Fruit fly (Drosophila melanogaster) whole organism, wandering third instar larva: ENCODE measurements around the gene CG5886.

Experiments
- Dif ChIP-seq: fragments of 200-275, 200-300 bp; sonication (Bioruptor generic); optimal IDR thresholded peaks from 2 replicates; lab custom pipeline; 2018; ENCODE audit warnings: missing biosample characterization, missing genetic modification characterization; ENCODE audit not compliant: partially characterized antibody
- OdsH ChIP-seq: fragments of 200-800 bp; sonication (Bioruptor generic); optimal IDR thresholded peaks from 2 replicates; lab custom pipeline; 2016; ENCODE audit warnings: missing biosample characterization, mild to moderate bottlenecking, missing genetic modification characterization
- Sp1 ChIP-seq: fragments of 200-800 bp; sonication (Bioruptor generic); optimal IDR thresholded peaks from 3 replicates; lab custom pipeline; 2019; ENCODE audit warnings: missing biosample characterization, mild to moderate bottlenecking, missing genetic modification characterization, moderate library complexity
- h ChIP-seq: fragments of 200-800 bp; sonication (Bioruptor generic); optimal IDR thresholded peaks from 3 replicates; lab custom pipeline; 2016; ENCODE audit warnings: missing biosample characterization, mild to moderate bottlenecking, missing genetic modification characterization
- pan ChIP-seq: fragments of >200 bp; optimal IDR thresholded peaks from 2 replicates; lab custom pipeline; 2017
- psq ChIP-seq: fragments of 200-800 bp; sonication (Bioruptor generic); optimal IDR thresholded peaks from 3 replicates; lab custom pipeline; 2017; ENCODE audit warnings: missing biosample characterization, mild to moderate bottlenecking, missing genetic modification characterization, moderate library complexity
- tai ChIP-seq: sonication (Bioruptor generic); optimal IDR thresholded peaks from 2 replicates; lab custom pipeline; 2016; ENCODE audit warnings: missing biosample characterization, missing genetic modification characterization

DNA sequence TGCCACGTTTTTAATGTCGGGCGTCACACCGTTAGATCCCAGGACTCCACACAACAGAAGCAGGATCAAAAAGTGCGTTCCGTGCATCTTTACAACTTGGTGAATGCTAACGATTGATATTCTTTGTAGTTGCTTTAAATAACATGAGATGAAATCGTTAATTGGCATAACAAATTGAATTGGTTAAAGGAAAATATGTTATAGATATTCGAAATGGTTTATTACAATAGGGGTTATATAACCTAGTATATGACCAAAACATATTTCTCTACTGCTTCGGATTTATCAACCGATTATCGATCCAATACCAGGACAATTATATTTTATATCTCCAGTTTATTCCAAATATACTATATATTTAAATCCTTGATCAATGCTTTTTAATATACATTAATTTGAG is 21.8 kb upstream of the CG5886 start, which contains the start of gene Mst57Dc:
- TF ChIP-seq Dif (GFP tag; lab: Kevin White, UChicago) (no peak), h (GFP tag; lab: Kevin White, UChicago) (no peak), Sp1 (GFP tag; lab: Kevin White, UChicago) (no peak), tai (no peak), psq (no peak), pan (lab: Kevin White, UChicago) (no peak), OdsH (GFP tag; lab: Kevin White, UChicago) (no peak)
